Fruit fly (Drosophila melanogaster) S2 (cell line): ENCODE data around the gene Ddr.

Experiments used
- CG8478 ChIP-seq: fragments of >200 bp; optimal IDR thresholded peaks from 2 replicates; lab custom pipeline; 2018
- CTCF ChIP-seq, 2 experiments: fragments of >200 bp; optimal IDR thresholded peaks; 2 replicates each; lab custom pipeline; 2018

dm6 chr2L:6323536-6324385 lies 70.8 kb downstream of the Ddr start, which contains the start of gene PDZ-GEF:
- TF ChIP-seq CG8478 (peak; percentile 13), CTCF (optimal IDR thresholded peaks at IDR 0.05; lab: Kevin White, UChicago) (peak; percentile 93 to 96)
